Fruit fly (Drosophila melanogaster): ENCODE measurements around the gene CG1582.

DNA sequence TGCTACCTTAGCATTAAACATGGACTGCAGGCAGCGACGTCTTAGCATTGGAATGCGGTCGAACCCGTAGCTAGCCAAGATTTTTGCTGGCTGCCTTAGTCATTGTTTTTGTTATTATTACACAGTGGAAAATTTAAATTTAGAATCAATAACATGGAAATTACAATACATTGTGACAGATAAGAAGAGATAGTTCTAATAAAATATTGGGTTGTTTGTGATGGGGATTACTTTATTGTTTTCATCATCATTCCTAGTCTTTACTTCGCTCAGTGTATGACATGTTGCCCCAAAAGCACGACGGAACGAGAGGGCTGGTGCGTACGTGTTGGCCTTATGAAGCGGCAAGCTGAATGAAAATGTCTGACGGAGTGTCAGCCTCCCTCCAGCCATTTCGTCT lies 37.5 kb upstream of the CG1582 start:
- TF ChIP-seq pum (GFP tag; optimal IDR thresholded peaks at IDR 0.05), result peak; percentile 78
- peak; percentile 63 for TF ChIP-seq CG31365 (tag; optimal IDR thresholded peaks at IDR 0.05)
- TF ChIP-seq pan (optimal IDR thresholded peaks at IDR 0.05), result no peak
- TF ChIP-seq pan (GFP tag; optimal IDR thresholded peaks at IDR 0.05 in 1 of 2, IDR thresholded peaks at IDR 0.05 in 1 of 2), result peak in 1 of 2 experiments; percentile 91
- peak; percentile 86 for TF ChIP-seq Ptx1 (GFP tag; IDR thresholded peaks at IDR 0.05)

All from whole organism, embryonic.